Worm (Caenorhabditis elegans): ENCODE results near the gene T28B11.1.

T28B11.1 gene

DNA sequence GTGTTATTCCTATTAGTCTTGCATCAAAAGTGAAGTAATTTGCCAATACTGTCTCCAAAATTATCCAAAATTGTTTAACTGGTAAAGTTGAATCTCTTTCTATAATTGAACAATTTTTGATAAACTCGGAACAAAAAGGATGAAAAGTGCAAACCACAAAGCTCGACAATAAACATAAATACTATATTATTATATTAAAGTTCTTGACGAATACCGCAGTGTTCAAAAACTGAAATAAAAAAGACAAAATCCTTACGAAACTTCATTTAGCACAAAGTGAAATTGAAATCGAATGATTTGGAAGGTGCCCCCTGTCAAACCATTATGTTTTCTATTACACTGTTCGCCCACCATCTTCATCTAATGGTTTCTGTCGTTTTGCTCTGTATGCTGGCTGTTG, 9.1 kb upstream of the T28B11.1 start, which contains the start of gene ZC302.3:
TSS of gene ZC302.3 (minus strand) at position 101 of the 400 bp plus-strand sequence.
- no peak for TF ChIP-seq unc-62 (GFP tag; optimal IDR thresholded peaks at IDR 0.05)
- TF ChIP-seq sptf-1 (tag; optimal IDR thresholded peaks at IDR 0.05) = no peak
- TF ChIP-seq tbx-8 (GFP tag; optimal IDR thresholded peaks at IDR 0.05) = no peak
- TF ChIP-seq ceh-39 (tag; optimal IDR thresholded peaks at IDR 0.05) = no peak
- TF ChIP-seq cnd-1 (tag; optimal IDR thresholded peaks at IDR 0.05) = no peak
- no peak for TF ChIP-seq snpc-4 (tag; optimal IDR thresholded peaks at IDR 0.05)
- no peak for TF ChIP-seq unc-39 (tag; optimal IDR thresholded peaks at IDR 0.05)
- TF ChIP-seq nhr-12 (tag; optimal IDR thresholded peaks at IDR 0.05) = no peak
- TF ChIP-seq M03D4.4 (tag; optimal IDR thresholded peaks at IDR 0.05) = no peak
- TF ChIP-seq mab-5 (tag; optimal IDR thresholded peaks at IDR 0.05) = no peak

- TF ChIP-seq lin-13 (tag; optimal IDR thresholded peaks at IDR 0.05) (peak; percentile 23), snpc-4 (tag; optimal IDR thresholded peaks at IDR 0.05) (no peak)
Observed at ce11 chrV:10736756-10737155, 4.5 kb upstream of the T28B11.1 start, which contains the start of the genes mre-11 and wdr-5.3. mre-11 (minus strand) TSS chrV:10736868. wdr-5.3 (plus strand) TSS chrV:10737116.

DNA sequence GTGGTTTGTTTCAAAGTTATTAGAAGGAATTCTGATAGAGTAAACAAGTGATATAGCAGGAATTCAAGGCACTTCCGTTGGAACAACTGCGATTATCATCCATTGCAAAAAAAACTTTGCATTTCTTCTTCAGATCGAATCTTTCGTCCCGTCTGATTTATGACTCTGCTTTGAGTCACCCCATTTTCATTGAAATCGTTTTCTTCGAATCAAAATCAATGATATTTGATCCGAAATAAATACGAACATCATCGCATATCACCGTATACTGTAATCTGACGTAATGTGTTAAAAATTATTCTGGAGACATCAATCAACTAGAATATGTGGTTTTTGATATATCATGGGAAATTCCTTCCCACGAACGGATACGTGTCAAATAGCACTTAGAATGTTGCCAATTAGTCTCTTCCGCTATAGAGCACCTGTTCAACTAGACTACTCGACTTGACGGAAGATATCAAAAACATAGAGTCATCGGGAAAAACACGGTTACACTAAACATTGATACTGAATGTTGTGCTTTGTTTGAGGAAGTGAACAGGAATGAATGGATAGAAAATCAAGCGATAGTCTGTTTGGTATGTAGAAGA, 1.3 kb downstream of the T28B11.1 start:
- TF ChIP-seq flh-1 (GFP tag; optimal IDR thresholded peaks at IDR 0.05) (no peak), ces-1 (GFP tag; optimal IDR thresholded peaks at IDR 0.05) (no peak), snpc-4 (tag; optimal IDR thresholded peaks at IDR 0.05) (no peak), sem-2 (GFP tag; optimal IDR thresholded peaks at IDR 0.05) (no peak), zip-8 (tag; optimal IDR thresholded peaks at IDR 0.05) (no peak), nhr-12 (tag; optimal IDR thresholded peaks at IDR 0.05) (no peak), hlh-1 (tag; optimal IDR thresholded peaks at IDR 0.05) (peak; percentile 41), unc-62 (GFP tag; optimal IDR thresholded peaks at IDR 0.05) (peak; percentile 21), ztf-11 (tag; optimal IDR thresholded peaks at IDR 0.05) (no peak), nhr-2 (tag; optimal IDR thresholded peaks at IDR 0.05) (no peak), unc-120 (tag; optimal IDR thresholded peaks at IDR 0.05; ENCODE audit: poor library complexity, severe bottlenecking) (no peak), tbx-8 (GFP tag; optimal IDR thresholded peaks at IDR 0.05) (no peak), ham-2 (GFP tag; optimal IDR thresholded peaks at IDR 0.05) (no peak), elt-3 (tag; optimal IDR thresholded peaks at IDR 0.05) (no peak), mls-2 (tag; optimal IDR thresholded peaks at IDR 0.05) (no peak)

- TF ChIP-seq ztf-11 (tag; optimal IDR thresholded peaks at IDR 0.05) = no peak
- no peak for TF ChIP-seq sptf-1 (tag; optimal IDR thresholded peaks at IDR 0.05)
- TF ChIP-seq zip-8 (tag; optimal IDR thresholded peaks at IDR 0.05) = no peak
- TF ChIP-seq lin-32 (GFP tag; optimal IDR thresholded peaks at IDR 0.05) = no peak
- no peak for TF ChIP-seq nhr-28 (tag; optimal IDR thresholded peaks at IDR 0.05)
- TF ChIP-seq lsy-2 (tag; optimal IDR thresholded peaks at IDR 0.05) = no peak
- no peak for TF ChIP-seq bed-3 (GFP tag; optimal IDR thresholded peaks at IDR 0.05)
- TF ChIP-seq sem-2 (GFP tag; optimal IDR thresholded peaks at IDR 0.05) = no peak
Observed at ce11 chrV:10729456-10729904, 2.7 kb downstream of the T28B11.1 start.

DNA sequence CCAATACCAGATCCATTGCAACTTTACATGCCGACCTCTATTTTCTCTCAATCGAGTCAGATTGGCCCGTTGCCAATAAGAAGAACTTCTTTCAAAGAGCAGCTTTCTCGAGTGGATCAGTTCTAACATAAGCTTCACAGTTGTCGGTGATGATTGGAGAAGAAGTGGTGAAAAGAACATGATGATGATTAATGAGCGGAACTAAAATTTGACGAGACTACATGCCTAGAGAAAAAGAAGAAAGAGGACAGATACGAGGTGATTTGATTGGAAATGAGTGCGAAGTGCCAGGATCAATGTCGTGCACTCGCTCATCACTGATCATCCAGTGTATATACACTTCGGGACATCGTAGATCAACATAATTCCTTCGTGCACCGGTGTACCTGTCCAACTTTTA, 4.6 kb downstream of the T28B11.1 start:
- TF ChIP-seq mab-5 (tag; optimal IDR thresholded peaks at IDR 0.05) = peak; percentile 59
- TF ChIP-seq unc-120 (tag; optimal IDR thresholded peaks at IDR 0.05; ENCODE audit: poor library complexity, severe bottlenecking) = peak; percentile 12
- no peak for TF ChIP-seq blmp-1 (tag; optimal IDR thresholded peaks at IDR 0.05)
- peak; percentile 98 for TF ChIP-seq unc-62 (GFP tag; optimal IDR thresholded peaks at IDR 0.05)
- TF ChIP-seq sptf-1 (tag; optimal IDR thresholded peaks at IDR 0.05) = no peak
- TF ChIP-seq nhr-2 (tag; optimal IDR thresholded peaks at IDR 0.05) = no peak
- TF ChIP-seq hlh-1 (tag; optimal IDR thresholded peaks at IDR 0.05) = peak; percentile 13
- TF ChIP-seq mep-1 (tag; optimal IDR thresholded peaks at IDR 0.05) = no peak

DNA sequence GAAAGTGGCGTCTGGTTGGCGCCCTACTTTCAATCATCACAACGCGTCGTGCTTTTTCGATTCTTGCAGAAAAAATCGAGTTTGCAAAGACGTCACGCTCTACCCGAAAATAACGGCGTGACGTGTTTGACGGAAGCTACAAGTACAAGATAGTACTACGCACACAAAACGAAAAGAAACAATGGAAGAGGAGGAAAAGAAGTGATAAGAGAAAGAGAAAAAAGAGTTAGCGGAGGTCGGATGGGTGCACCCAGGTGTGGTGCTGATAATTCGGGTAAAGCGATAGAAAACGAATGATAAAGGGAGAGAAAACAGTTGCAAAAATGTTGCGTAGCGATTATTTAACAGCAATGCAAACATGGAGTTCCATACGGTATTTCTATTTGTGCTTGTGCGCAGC, 5.5 kb downstream of the T28B11.1 start:
- TF ChIP-seq nhr-12 (tag; optimal IDR thresholded peaks at IDR 0.05) = no peak
- TF ChIP-seq nhr-28 (tag; optimal IDR thresholded peaks at IDR 0.05) = no peak
- no peak for TF ChIP-seq hlh-1 (tag; optimal IDR thresholded peaks at IDR 0.05)
- TF ChIP-seq unc-120 (tag; optimal IDR thresholded peaks at IDR 0.05; ENCODE audit: poor library complexity, severe bottlenecking) = no peak
- no peak for TF ChIP-seq mls-2 (tag; optimal IDR thresholded peaks at IDR 0.05)
- TF ChIP-seq lsy-2 (tag; optimal IDR thresholded peaks at IDR 0.05) = no peak
- no peak for TF ChIP-seq mab-5 (tag; optimal IDR thresholded peaks at IDR 0.05)
- TF ChIP-seq ceh-39 (tag; optimal IDR thresholded peaks at IDR 0.05) = no peak
- TF ChIP-seq ham-2 (GFP tag; optimal IDR thresholded peaks at IDR 0.05) = no peak
- TF ChIP-seq M03D4.4 (tag; optimal IDR thresholded peaks at IDR 0.05) = no peak
- no peak for TF ChIP-seq nhr-76 (tag; optimal IDR thresholded peaks at IDR 0.05)
- no peak for TF ChIP-seq snpc-4 (tag; optimal IDR thresholded peaks at IDR 0.05)
- TF ChIP-seq unc-39 (tag; optimal IDR thresholded peaks at IDR 0.05) = no peak
- no peak for TF ChIP-seq blmp-1 (tag; optimal IDR thresholded peaks at IDR 0.05)
- TF ChIP-seq unc-62 (GFP tag; optimal IDR thresholded peaks at IDR 0.05) = no peak
- TF ChIP-seq sem-2 (GFP tag; optimal IDR thresholded peaks at IDR 0.05) = no peak

All from whole organism, mixed stage, embryonic.